Worm (Caenorhabditis elegans): Measurements from ENCODE around the gene T23B7.2.

DNA sequence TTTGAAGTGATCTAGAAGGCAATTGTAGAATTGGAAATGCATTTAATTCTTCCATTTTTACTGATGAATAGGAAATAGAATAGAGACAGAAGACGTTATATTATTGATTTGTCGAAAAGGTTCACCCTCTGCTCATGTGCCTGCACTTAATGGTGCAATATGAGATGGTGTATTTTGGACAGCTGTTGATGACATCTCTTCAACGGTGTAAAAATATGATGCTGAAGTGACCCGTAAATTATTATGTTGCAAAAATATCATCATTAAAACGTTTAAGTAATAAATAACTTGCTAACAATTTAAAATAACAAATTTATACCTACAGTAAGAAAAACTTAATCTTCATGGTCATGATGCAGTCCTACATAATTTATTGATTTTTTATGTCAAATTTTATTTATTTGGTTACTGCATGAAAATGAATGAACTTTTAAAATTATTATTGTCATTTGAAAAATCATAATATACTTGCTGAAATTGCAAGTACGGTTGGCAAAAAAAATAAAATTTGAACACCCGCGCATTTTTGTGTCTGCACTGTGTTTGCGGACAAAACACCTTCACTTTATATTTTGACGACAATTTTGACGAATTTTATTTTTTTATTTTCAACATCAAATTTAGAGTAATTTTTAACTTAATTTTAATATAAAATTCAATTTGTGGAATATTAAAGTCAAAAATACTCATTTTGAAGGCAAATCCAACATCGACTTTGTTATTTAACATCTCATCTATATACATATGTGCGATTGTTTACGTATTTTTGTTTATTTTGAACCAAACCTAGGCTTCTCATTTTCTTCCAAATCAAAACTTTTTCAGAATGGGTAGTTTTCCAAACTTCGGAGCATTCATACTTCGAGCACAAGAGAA lies 14.1 kb downstream of the T23B7.2 start, which contains the start of the genes fbxb-88 and tbck-1:
- TF ChIP-seq snpc-4 (tag; optimal IDR thresholded peaks at IDR 0.05) = no peak
- TF ChIP-seq unc-39 (tag; optimal IDR thresholded peaks at IDR 0.05) = no peak
- peak; percentile 40 for TF ChIP-seq lin-15B (tag; optimal IDR thresholded peaks at IDR 0.05)
- TF ChIP-seq nhr-11 (tag; optimal IDR thresholded peaks at IDR 0.05) = no peak
- no peak for TF ChIP-seq mdl-1 (tag; optimal IDR thresholded peaks at IDR 0.05)
- no peak for TF ChIP-seq lsy-12 (tag; optimal IDR thresholded peaks at IDR 0.05)
- TF ChIP-seq nhr-76 (tag; optimal IDR thresholded peaks at IDR 0.05) = no peak
- no peak for TF ChIP-seq ama-1 (optimal IDR thresholded peaks at IDR 0.05)
- TF ChIP-seq unc-62 (GFP tag; optimal IDR thresholded peaks at IDR 0.05) = no peak
- TF ChIP-seq aly-2 (tag; optimal IDR thresholded peaks at IDR 0.05) = no peak
- no peak for TF ChIP-seq lin-39 (tag; optimal IDR thresholded peaks at IDR 0.05)
